Fruit fly (Drosophila melanogaster): ENCODE data around the gene Mst27D.
A peak's percentile ranks its signal among the peaks of the same experiment; 100 is the strongest.

Gene Mst27D

DNA sequence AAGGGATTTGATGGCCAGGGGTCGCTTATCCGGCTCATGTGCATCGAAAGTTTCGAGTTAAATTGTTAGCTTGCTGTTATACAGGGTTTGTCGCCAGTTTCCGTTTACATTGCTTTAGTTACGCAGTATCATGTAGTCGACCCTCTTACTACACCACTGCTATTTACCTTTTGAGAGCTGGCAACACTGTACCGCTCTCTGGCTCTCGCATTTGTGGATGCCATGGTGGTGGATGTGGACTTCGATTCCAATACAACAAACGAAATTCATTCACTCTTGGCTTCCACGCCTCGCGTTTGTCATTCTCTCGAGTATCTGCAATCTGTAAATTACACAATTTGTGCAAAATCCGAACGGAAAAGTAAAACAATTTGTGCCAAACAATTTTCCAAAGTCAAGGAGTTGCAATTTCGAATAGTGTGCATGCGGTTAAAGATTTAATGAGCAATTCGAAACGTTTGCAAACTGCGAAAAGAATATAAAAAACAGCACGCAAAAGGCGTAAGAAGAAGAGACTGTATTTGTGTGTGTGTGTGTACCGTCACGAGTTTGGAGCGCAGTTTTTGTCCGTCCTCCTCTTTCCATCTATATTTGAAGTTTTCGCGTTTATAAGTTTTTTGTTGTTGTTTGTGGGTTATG is 11.5 kb downstream of the Mst27D start (continued):
- TF ChIP-seq CG15601 (tag; optimal IDR thresholded peaks at IDR 0.05) (no peak), corto (GFP tag; optimal IDR thresholded peaks at IDR 0.05) (peak; percentile 12), CG3847 (GFP tag; IDR thresholded peaks at IDR 0.05) (no peak), CG3065 (GFP tag; optimal IDR thresholded peaks at IDR 0.05) (no peak), Hr3 (GFP tag; optimal IDR thresholded peaks at IDR 0.05) (no peak), sima (GFP tag; optimal IDR thresholded peaks at IDR 0.05) (no peak), gem (tag; optimal IDR thresholded peaks at IDR 0.05) (no peak), Hsf (GFP tag; optimal IDR thresholded peaks at IDR 0.05) (no peak), CG17328 (GFP tag; IDR thresholded peaks at IDR 0.05) (peak; percentile 38; the same call in 1 of the 2 replicates), Hey (tag; optimal IDR thresholded peaks at IDR 0.05) (no peak), CG11695 (GFP tag; IDR thresholded peaks at IDR 0.05) (peak; percentile 65; the same call in 2 of the 3 replicates), D (optimal IDR thresholded peaks at IDR 0.05) (no peak), D (GFP tag; optimal IDR thresholded peaks at IDR 0.05) (no peak), CG2129 (GFP tag; IDR thresholded peaks at IDR 0.05; ENCODE audit: partially characterized antibody) (no peak), mld (GFP tag; IDR thresholded peaks at IDR 0.05; ENCODE audit: partially characterized antibody) (peak; percentile 100), fru (optimal IDR thresholded peaks at IDR 0.05) (no peak), Lpt (GFP tag; optimal IDR thresholded peaks at IDR 0.05) (no peak), CG16779 (GFP tag; IDR thresholded peaks at IDR 0.05) (no peak), da (GFP tag; optimal IDR thresholded peaks at IDR 0.05) (no peak), nerfin-1 (tag; optimal IDR thresholded peaks at IDR 0.05) (peak; percentile 98), CG34422 (GFP tag; IDR thresholded peaks at IDR 0.05) (0 out of 3 replicates have a peak, but pooled peaks have one; percentile 25), CG4424 (GFP tag; optimal IDR thresholded peaks at IDR 0.05) (peak; percentile 35), CG7928 (GFP tag; optimal IDR thresholded peaks at IDR 0.05) (no peak), fd96Cb (tag; optimal IDR thresholded peaks at IDR 0.05) (no peak), kay (GFP tag; optimal IDR thresholded peaks at IDR 0.05) (no peak), Dll (GFP tag; IDR thresholded peaks at IDR 0.05; ENCODE audit: partially characterized antibody) (peak; percentile 82), nmo (GFP tag; optimal IDR thresholded peaks at IDR 0.05) (no peak), Dp (GFP tag; optimal IDR thresholded peaks at IDR 0.05) (no peak), CG11085 (GFP tag; IDR thresholded peaks at IDR 0.05) (no peak), Mes4 (GFP tag; optimal IDR thresholded peaks at IDR 0.05) (peak; percentile 35), HLH54F (GFP tag; optimal IDR thresholded peaks at IDR 0.05) (no peak), CG6813 (GFP tag; optimal IDR thresholded peaks at IDR 0.05) (no peak), crp (GFP tag; optimal IDR thresholded peaks at IDR 0.05) (no peak), toy (GFP tag; IDR thresholded peaks at IDR 0.05) (no peak), bcd (GFP tag; optimal IDR thresholded peaks at IDR 0.05) (no peak), CG30020 (tag; optimal IDR thresholded peaks at IDR 0.05) (no peak), zen2 (GFP tag; IDR thresholded peaks at IDR 0.05; ENCODE audit: partially characterized antibody) (peak; percentile 99), CG7372 (GFP tag; IDR thresholded peaks at IDR 0.05) (no peak), tup (GFP tag; optimal IDR thresholded peaks at IDR 0.05) (no peak), Mad (GFP tag; optimal IDR thresholded peaks at IDR 0.05) (no peak), CG9797 (GFP tag; optimal IDR thresholded peaks at IDR 0.05) (no peak), chn (GFP tag; optimal IDR thresholded peaks at IDR 0.05) (peak; percentile 33), Gug (GFP tag; IDR thresholded peaks at IDR 0.05) (peak; percentile 4; the same call in 1 of the 4 replicates), zf30C (GFP tag; optimal IDR thresholded peaks at IDR 0.05) (no peak), CG17802 (tag; optimal IDR thresholded peaks at IDR 0.05) (no peak), BEAF-32 (GFP tag; optimal IDR thresholded peaks at IDR 0.05) (no peak), cas (GFP tag; IDR thresholded peaks at IDR 0.05) (peak; percentile 48; the same call in 1 of the 2 replicates), CG2199 (GFP tag; IDR thresholded peaks at IDR 0.05) (peak; percentile 76; the same call in 1 of the 3 replicates), CG12942 (GFP tag; optimal IDR thresholded peaks at IDR 0.05) (no peak), ftz-f1 (GFP tag; optimal IDR thresholded peaks at IDR 0.05) (no peak)

Data from whole organism, embryonic.